Worm (Caenorhabditis elegans): ENCODE data around the gene F22B8.3.
A peak's percentile ranks its signal among the peaks of the same experiment; 100 is the strongest.

The F22B8.3 gene

DNA sequence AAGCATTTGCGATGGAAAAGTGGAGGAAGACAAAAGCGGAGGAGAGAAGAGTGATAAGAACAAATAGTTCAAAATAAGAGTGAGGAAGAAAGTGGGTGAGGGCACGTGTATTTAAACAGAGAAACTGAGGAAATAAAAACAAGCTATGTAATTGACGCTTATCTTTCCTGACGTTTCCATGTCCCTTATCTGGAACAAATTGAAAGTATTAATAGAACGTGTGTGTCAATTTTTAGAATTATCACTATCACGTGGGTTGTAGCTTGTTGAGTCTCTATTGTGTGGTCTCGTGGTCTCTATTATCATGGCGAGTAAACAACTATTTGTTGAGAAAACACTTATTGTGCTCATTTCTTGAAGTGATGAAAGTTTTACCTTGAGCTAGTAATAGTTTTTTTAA, 44.9 kb upstream of the F22B8.3 start, which contains the start of gene T10C6.15:
T10C6.15 (minus strand) TSS at position 104 of the 400 bp plus-strand sequence.
- TF ChIP-seq sem-4 (tag; optimal IDR thresholded peaks at IDR 0.05) (no peak), nhr-77 (tag; optimal IDR thresholded peaks at IDR 0.05) (no peak), lin-39 (tag; optimal IDR thresholded peaks at IDR 0.05) (no peak), nhr-10 (tag; optimal IDR thresholded peaks at IDR 0.05) (no peak), fos-1 (tag; optimal IDR thresholded peaks at IDR 0.05) (no peak), mab-5 (tag; optimal IDR thresholded peaks at IDR 0.05) (no peak), lsy-2 (tag; optimal IDR thresholded peaks at IDR 0.05) (no peak), elt-1 (tag; optimal IDR thresholded peaks at IDR 0.05) (no peak), unc-39 (tag; optimal IDR thresholded peaks at IDR 0.05) (no peak), snpc-4 (tag; optimal IDR thresholded peaks at IDR 0.05) (no peak), gmeb-1 (tag; optimal IDR thresholded peaks at IDR 0.05) (peak; percentile 55), sma-3 (GFP tag; optimal IDR thresholded peaks at IDR 0.05) (peak; percentile 42), ZK546.5 (tag; optimal IDR thresholded peaks at IDR 0.05) (no peak), sma-9 (GFP tag; optimal IDR thresholded peaks at IDR 0.05) (peak; percentile 86), sma-9 (tag; optimal IDR thresholded peaks at IDR 0.05) (no peak), unc-62 (GFP tag; optimal IDR thresholded peaks at IDR 0.05) (no peak), R02D3.7 (tag; optimal IDR thresholded peaks at IDR 0.05) (no peak), crh-2 (tag; optimal IDR thresholded peaks at IDR 0.05) (peak; percentile 76), nhr-129 (tag; optimal IDR thresholded peaks at IDR 0.05) (peak; percentile 43)

DNA sequence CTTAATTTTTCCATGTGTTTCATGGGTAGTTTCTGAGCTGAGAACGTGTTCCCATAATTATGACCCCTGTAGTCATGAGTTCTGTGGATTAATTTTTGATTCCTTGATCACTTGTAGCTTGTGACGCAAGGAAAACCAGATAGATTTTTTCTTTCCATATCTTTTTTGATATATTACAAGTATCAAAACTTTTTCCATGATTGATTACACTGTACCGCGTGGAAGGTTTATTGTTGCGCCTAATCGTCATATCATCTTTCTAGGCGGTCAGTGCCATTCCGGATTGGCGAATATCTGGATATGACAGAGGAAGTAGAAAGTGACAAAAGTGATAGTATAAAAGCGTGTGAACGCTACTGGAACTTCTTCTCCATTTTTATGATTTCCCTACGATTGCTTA, 44.2 kb upstream of the F22B8.3 start, which contains the start of gene ZK285.2:
ZK285.2 (plus strand) TSS at position 301 of the 400 bp plus-strand sequence.
- no peak for TF ChIP-seq C34F6.9 (tag; optimal IDR thresholded peaks at IDR 0.05)

DNA sequence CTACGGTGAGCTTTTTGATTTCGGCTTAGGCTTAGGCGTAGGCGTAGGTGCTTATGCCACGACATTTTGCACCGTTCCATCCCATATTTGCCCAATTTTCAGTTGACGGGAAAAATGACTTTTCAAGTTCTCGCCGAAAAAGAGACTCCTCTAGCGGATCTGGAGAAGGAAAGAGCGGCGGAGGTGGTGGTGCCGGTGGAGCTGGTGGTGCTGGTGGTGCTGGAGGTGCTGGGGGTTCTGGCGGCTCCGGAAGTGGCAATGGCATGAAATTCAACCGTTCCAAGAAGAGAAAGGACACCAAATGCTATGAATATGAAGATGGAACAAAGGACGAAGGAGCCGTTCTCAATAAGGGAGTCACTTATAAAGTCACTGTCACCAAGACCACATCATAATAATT, 43.7 kb upstream of the F22B8.3 start:
- TF ChIP-seq alr-1 (tag; optimal IDR thresholded peaks at IDR 0.05) (no peak), aly-2 (tag; optimal IDR thresholded peaks at IDR 0.05) (no peak), fos-1 (tag; optimal IDR thresholded peaks at IDR 0.05) (no peak), elt-3 (tag; optimal IDR thresholded peaks at IDR 0.05) (no peak), nhr-129 (tag; optimal IDR thresholded peaks at IDR 0.05) (no peak), gmeb-1 (tag; optimal IDR thresholded peaks at IDR 0.05) (no peak), mab-5 (tag; optimal IDR thresholded peaks at IDR 0.05) (no peak), ama-1 (optimal IDR thresholded peaks at IDR 0.05) (no peak), nhr-6 (tag; optimal IDR thresholded peaks at IDR 0.05) (no peak), crh-2 (tag; optimal IDR thresholded peaks at IDR 0.05) (no peak), ZK546.5 (tag; optimal IDR thresholded peaks at IDR 0.05) (no peak), ztf-11 (tag; optimal IDR thresholded peaks at IDR 0.05) (no peak), sem-4 (tag; optimal IDR thresholded peaks at IDR 0.05) (no peak), nhr-23 (tag; optimal IDR thresholded peaks at IDR 0.05) (no peak), egl-27 (tag; optimal IDR thresholded peaks at IDR 0.05) (no peak), elt-1 (tag; optimal IDR thresholded peaks at IDR 0.05) (no peak), F13H6.1 (tag; optimal IDR thresholded peaks at IDR 0.05) (no peak), unc-55 (GFP tag; optimal IDR thresholded peaks at IDR 0.05) (no peak), sma-9 (GFP tag; optimal IDR thresholded peaks at IDR 0.05) (no peak), sma-9 (tag; optimal IDR thresholded peaks at IDR 0.05) (no peak), peb-1 (tag; optimal IDR thresholded peaks at IDR 0.05) (no peak)

DNA sequence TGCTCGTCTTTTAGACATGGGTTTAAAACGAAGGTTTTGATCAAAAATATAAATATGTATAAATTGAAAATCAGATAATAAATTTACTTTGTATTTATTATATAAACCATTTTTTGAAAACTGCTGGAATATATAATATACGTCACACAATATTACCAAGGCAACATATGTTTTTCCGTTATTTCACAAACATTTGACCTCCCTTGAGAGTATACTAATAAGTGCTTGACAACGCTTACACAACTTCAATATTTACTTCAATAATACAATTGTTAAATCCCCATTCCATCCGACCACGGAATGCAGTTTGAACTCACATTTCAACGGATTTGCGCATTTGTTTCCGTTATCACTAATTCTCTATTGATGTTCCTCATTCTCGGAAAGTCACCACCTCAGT, 43.3 kb upstream of the F22B8.3 start, which contains the start of gene str-198:
str-198 (plus strand) TSS at position 301 of the 400 bp plus-strand sequence.
- no peak for TF ChIP-seq F13H6.1 (tag; optimal IDR thresholded peaks at IDR 0.05)
- TF ChIP-seq sem-4 (tag; optimal IDR thresholded peaks at IDR 0.05), result no peak
- no peak for TF ChIP-seq Y55F3AM.14 (GFP tag; optimal IDR thresholded peaks at IDR 0.05)
- TF ChIP-seq nhr-10 (tag; optimal IDR thresholded peaks at IDR 0.05), result no peak
- no peak for TF ChIP-seq alr-1 (tag; optimal IDR thresholded peaks at IDR 0.05)
- no peak for TF ChIP-seq lsy-2 (tag; optimal IDR thresholded peaks at IDR 0.05)
- no peak for TF ChIP-seq ztf-11 (tag; optimal IDR thresholded peaks at IDR 0.05)
- TF ChIP-seq ztf-4 (tag; optimal IDR thresholded peaks at IDR 0.05), result no peak
- no peak for TF ChIP-seq nhr-77 (tag; optimal IDR thresholded peaks at IDR 0.05)
- no peak for TF ChIP-seq elt-1 (tag; optimal IDR thresholded peaks at IDR 0.05)
- TF ChIP-seq egl-27 (tag; optimal IDR thresholded peaks at IDR 0.05), result no peak
- no peak for TF ChIP-seq lin-39 (tag; optimal IDR thresholded peaks at IDR 0.05)
- TF ChIP-seq nhr-237 (tag; optimal IDR thresholded peaks at IDR 0.05), result no peak
- no peak for TF ChIP-seq C34F6.9 (tag; optimal IDR thresholded peaks at IDR 0.05)
- TF ChIP-seq nhr-21 (tag; optimal IDR thresholded peaks at IDR 0.05), result no peak
- no peak for TF ChIP-seq nhr-11 (tag; optimal IDR thresholded peaks at IDR 0.05)
- TF ChIP-seq unc-55 (GFP tag; optimal IDR thresholded peaks at IDR 0.05), result no peak
- TF ChIP-seq R02D3.7 (tag; optimal IDR thresholded peaks at IDR 0.05), result no peak
- TF ChIP-seq ceh-82 (tag; optimal IDR thresholded peaks at IDR 0.05), result no peak
- TF ChIP-seq ztf-1 (GFP tag; conservative IDR thresholded peaks at IDR 0.05), result no peak

Data from whole organism, L2 larva.